Fruit fly (Drosophila melanogaster) whole organism, embryonic: ENCODE measurements around the gene geko.

Experiments
- Abd-B ChIP-seq: fragments of 200-800 bp; sonication (Bioruptor generic); optimal IDR thresholded peaks from 2 replicates; lab custom pipeline; 2018; ENCODE audit warnings: missing biosample characterization, mild to moderate bottlenecking, missing genetic modification characterization, moderate library complexity
- Asciz ChIP-seq: fragments of 200-800 bp; sonication (Bioruptor generic); optimal IDR thresholded peaks from 2 replicates; lab custom pipeline; 2017; ENCODE audit warnings: missing biosample characterization, mild to moderate bottlenecking, missing genetic modification characterization, missing genetic modification reagents
- CG8089 ChIP-seq: fragments of 200-800 bp; sonication (Bioruptor generic); optimal IDR thresholded peaks from 3 replicates; lab custom pipeline; 2016; ENCODE audit warnings: missing biosample characterization, missing genetic modification characterization
- CTCF ChIP-seq: fragments of 200-800 bp; sonication (Bioruptor generic); optimal IDR thresholded peaks from 2 replicates; lab custom pipeline; 2017; ENCODE audit warnings: missing biosample characterization, mild to moderate bottlenecking, missing genetic modification characterization, moderate library complexity
- Xrp1 ChIP-seq: fragments of 200-800 bp; sonication (Bioruptor generic); IDR thresholded peaks from 2 replicates; pipeline ENCODE4 v1.3.6; 2022; ENCODE audit warnings: missing biosample characterization, missing genetic modification characterization
- ci ChIP-seq: fragments of 200-800 bp; sonication (Bioruptor generic); IDR thresholded peaks from 3 replicates; pipeline ENCODE4 v1.3.6; 2022; ENCODE audit warnings: missing biosample characterization, missing genetic modification characterization
- dysf ChIP-seq: fragments of 200-800 bp; sonication (Bioruptor generic); IDR thresholded peaks from 3 replicates; pipeline ENCODE4 v1.3.6; 2022; ENCODE audit warnings: missing biosample characterization, missing genetic modification characterization

DNA sequence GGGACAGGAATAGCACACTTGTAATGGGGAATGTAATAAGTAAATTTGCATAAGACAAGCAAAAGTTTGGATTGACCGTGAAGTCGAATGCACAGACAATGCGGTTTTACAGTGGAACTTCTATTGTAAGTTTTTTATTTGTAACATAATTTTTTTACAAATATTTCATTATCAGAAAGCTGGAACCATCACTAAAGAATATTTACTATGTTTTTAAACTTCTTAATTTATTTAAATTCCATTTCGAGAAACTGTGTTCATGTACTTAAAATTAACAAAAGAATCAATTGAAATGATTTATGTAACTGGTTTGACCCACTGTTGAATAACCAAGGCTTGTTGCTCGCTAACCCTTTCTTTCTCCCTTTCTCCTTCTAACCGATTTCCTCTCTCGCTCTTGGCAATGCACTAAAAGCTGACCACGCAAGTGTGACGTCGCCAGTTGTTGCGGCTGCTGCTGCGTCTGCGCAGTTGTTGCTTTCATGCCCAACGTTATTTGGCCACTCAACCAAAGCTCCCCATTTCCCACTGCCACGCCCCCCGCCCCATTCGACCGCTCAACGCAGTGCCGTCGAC is 37.7 kb upstream of the geko start:
- TF ChIP-seq Abd-B (no peak), ci (GFP tag; lab: Robert Waterston, UW) (0 out of 3 replicates have a peak, but pooled peaks have one; percentile 40), CG8089 (GFP tag; lab: Kevin White, UChicago) (no peak), Xrp1 (GFP tag; lab: Robert Waterston, UW) (peak; percentile 30; the same call in 1 of the 2 replicates), Asciz (peak; percentile 4), CTCF (no peak), dysf (GFP tag; lab: Robert Waterston, UW) (no peak)
